Fruit fly (Drosophila melanogaster) whole organism, embryonic: ENCODE measurements around the gene CG33269.

Source experiments
- Abd-B ChIP-seq: fragments of 200-800 bp; sonication (Bioruptor generic); optimal IDR thresholded peaks from 2 replicates; lab custom pipeline; 2018; ENCODE audit warnings: missing biosample characterization, mild to moderate bottlenecking, missing genetic modification characterization, moderate library complexity
- Aef1 ChIP-seq: fragments of 200-800 bp; sonication (Bioruptor generic); IDR thresholded peaks from 3 replicates; pipeline ENCODE4 v1.3.6; 2022; ENCODE audit warnings: missing biosample characterization, missing genetic modification characterization
- BtbVII ChIP-seq: fragments of 200-800 bp; sonication (Bioruptor generic); optimal IDR thresholded peaks from 3 replicates; lab custom pipeline; 2017; ENCODE audit warnings: missing biosample characterization, mild to moderate bottlenecking, missing genetic modification characterization
- CG1024 ChIP-seq: fragments of 200-800 bp; sonication (Bioruptor generic); IDR thresholded peaks from 2 replicates; pipeline ENCODE4 v1.3.6; 2022; ENCODE audit warnings: missing biosample characterization, missing genetic modification characterization
- CG10267 ChIP-seq: fragments of 200-800 bp; sonication (Bioruptor generic); optimal IDR thresholded peaks from 2 replicates; lab custom pipeline; 2018; ENCODE audit warnings: missing biosample characterization, mild to moderate bottlenecking, missing genetic modification characterization, moderate library complexity
- CG11456 ChIP-seq: fragments of 200-800 bp; sonication (Bioruptor generic); IDR thresholded peaks from 3 replicates; pipeline ENCODE4 v1.3.6; 2022; ENCODE audit warnings: missing biosample characterization, missing genetic modification characterization
- CG12071 ChIP-seq: fragments of 200-800 bp; sonication (Bioruptor generic); optimal IDR thresholded peaks from 3 replicates; lab custom pipeline; 2018; ENCODE audit warnings: missing biosample characterization, mild to moderate bottlenecking, missing genetic modification characterization
- CG14014 ChIP-seq: fragments of 200-800 bp; sonication (Bioruptor generic); IDR thresholded peaks from 2 replicates; pipeline ENCODE4 v1.3.6; 2022; ENCODE audit warnings: missing biosample characterization, missing genetic modification characterization
- CG14441 ChIP-seq: fragments of 200-800 bp; sonication (Bioruptor generic); IDR thresholded peaks from 2 replicates; pipeline ENCODE4 v1.3.6; 2022; ENCODE audit warnings: missing biosample characterization, missing genetic modification characterization
- CG1529 ChIP-seq: fragments of 200-800 bp; sonication (Bioruptor generic); optimal IDR thresholded peaks from 3 replicates; lab custom pipeline; 2018; ENCODE audit warnings: missing biosample characterization, missing genetic modification characterization
- CG15601 ChIP-seq: fragments of 200-800 bp; sonication (Bioruptor generic); optimal IDR thresholded peaks from 3 replicates; lab custom pipeline; 2019; ENCODE audit warnings: missing biosample characterization, mild to moderate bottlenecking, missing genetic modification characterization, moderate library complexity
- CG17385 ChIP-seq: fragments of 200-800 bp; sonication (Bioruptor generic); optimal IDR thresholded peaks from 3 replicates; lab custom pipeline; 2018; ENCODE audit warnings: missing biosample characterization, mild to moderate bottlenecking, missing genetic modification characterization
- CG2889 ChIP-seq: fragments of 200-800 bp; sonication (Bioruptor generic); IDR thresholded peaks from 3 replicates; pipeline ENCODE4 v1.3.6; 2022; ENCODE audit warnings: missing biosample characterization, missing genetic modification characterization
- CG3407 ChIP-seq: fragments of 200-800 bp; sonication (Bioruptor generic); optimal IDR thresholded peaks from 2 replicates; lab custom pipeline; 2018; ENCODE audit warnings: missing biosample characterization, mild to moderate bottlenecking, missing genetic modification characterization
- CG5245 ChIP-seq: fragments of 200-800 bp; sonication (Bioruptor generic); optimal IDR thresholded peaks from 3 replicates; lab custom pipeline; 2016; ENCODE audit warnings: missing biosample characterization, missing genetic modification characterization
- CG5953 ChIP-seq: fragments of 200-800 bp; sonication (Bioruptor generic); IDR thresholded peaks from 2 replicates; pipeline ENCODE4 v1.3.6; 2022; ENCODE audit warnings: missing biosample characterization, missing genetic modification characterization
- CG6683 ChIP-seq: fragments of 200-800 bp; sonication (Bioruptor generic); optimal IDR thresholded peaks from 2 replicates; lab custom pipeline; 2017; ENCODE audit warnings: missing biosample characterization, mild to moderate bottlenecking, missing genetic modification characterization, missing genetic modification reagents
- CG8944 ChIP-seq: fragments of 200-800 bp; sonication (Bioruptor generic); optimal IDR thresholded peaks from 3 replicates; lab custom pipeline; 2016; ENCODE audit warnings: missing biosample characterization, missing genetic modification characterization
- CHES-1-like ChIP-seq: fragments of 200-800 bp; sonication (Bioruptor generic); optimal IDR thresholded peaks from 2 replicates; lab custom pipeline; 2016; ENCODE audit warnings: missing biosample characterization, missing genetic modification characterization
- Dek ChIP-seq: fragments of 200-800 bp; sonication (Bioruptor generic); optimal IDR thresholded peaks from 3 replicates; lab custom pipeline; 2019; ENCODE audit warnings: missing biosample characterization, mild to moderate bottlenecking, missing genetic modification characterization, moderate library complexity
- Elba2 ChIP-seq: fragments of 200-800 bp; sonication (Bioruptor generic); optimal IDR thresholded peaks from 3 replicates; lab custom pipeline; 2016; ENCODE audit warnings: missing biosample characterization, missing genetic modification characterization
- Ets97D ChIP-seq: fragments of 200-800 bp; sonication (Bioruptor generic); optimal IDR thresholded peaks from 3 replicates; lab custom pipeline; 2016; ENCODE audit warnings: missing biosample characterization, missing genetic modification characterization
- Fer1 ChIP-seq: fragments of 200-800 bp; sonication (Bioruptor generic); optimal IDR thresholded peaks from 2 replicates; lab custom pipeline; 2017; ENCODE audit warnings: missing biosample characterization, mild to moderate bottlenecking, missing genetic modification characterization
- HLHmδ ChIP-seq: fragments of 200-800 bp; sonication (Bioruptor generic); optimal IDR thresholded peaks from 2 replicates; lab custom pipeline; 2018; ENCODE audit warnings: missing biosample characterization, mild to moderate bottlenecking, missing genetic modification characterization, moderate library complexity
- Hr51 ChIP-seq, 2 experiments: fragments of 200-800 bp; sonication (Bioruptor generic); optimal IDR thresholded peaks; 2 replicates in 1 of 2; 3 replicates in 1 of 2; lab custom pipeline; 2016 to 2018; ENCODE audit warnings: missing biosample characterization in 2 of 2, missing genetic modification characterization in 2 of 2, mild to moderate bottlenecking in 1 of 2, moderate library complexity in 1 of 2
- NC2β ChIP-seq: fragments of 200-800 bp; sonication (Bioruptor generic); optimal IDR thresholded peaks from 2 replicates; lab custom pipeline; 2016; ENCODE audit warnings: missing biosample characterization, missing genetic modification characterization
- Optix ChIP-seq: fragments of 200-800 bp; sonication (Bioruptor generic); IDR thresholded peaks from 3 replicates; pipeline ENCODE4 v1.3.6; 2022; ENCODE audit warnings: missing biosample characterization, missing genetic modification characterization
- Ptx1 ChIP-seq: fragments of 200-800 bp; sonication (Bioruptor generic); IDR thresholded peaks from 2 replicates; pipeline ENCODE4 v1.3.6; 2022; ENCODE audit warnings: missing biosample characterization, missing genetic modification characterization
- Sin3A ChIP-seq: fragments of >200 bp; optimal IDR thresholded peaks from 2 replicates; lab custom pipeline; 2018
- Sox100B ChIP-seq: fragments of 200-800 bp; sonication (Bioruptor generic); optimal IDR thresholded peaks from 3 replicates; lab custom pipeline; 2018; ENCODE audit warnings: missing biosample characterization, mild to moderate bottlenecking, missing genetic modification characterization
- ap ChIP-seq: fragments of 200-800 bp; sonication (Bioruptor generic); IDR thresholded peaks from 2 replicates; pipeline ENCODE4 v1.3.6; 2022; ENCODE audit warnings: missing biosample characterization, missing genetic modification characterization
- ara ChIP-seq: fragments of 200-800 bp; sonication (Bioruptor generic); IDR thresholded peaks from 2 replicates; pipeline ENCODE4 v1.3.6; 2022; ENCODE audit warnings: missing biosample characterization, missing genetic modification characterization
- bab2 ChIP-seq: fragments of 200-800 bp; sonication (Bioruptor generic); optimal IDR thresholded peaks from 2 replicates; lab custom pipeline; 2016; ENCODE audit warnings: missing biosample characterization, missing genetic modification characterization
- bbx ChIP-seq: fragments of 200-800 bp; sonication (Bioruptor generic); IDR thresholded peaks from 2 replicates; pipeline ENCODE4 v1.3.6; 2022; ENCODE audit warnings: missing biosample characterization, missing genetic modification characterization; ENCODE audit not compliant: partially characterized antibody
- cato ChIP-seq: fragments of 200-800 bp; sonication (Bioruptor generic); optimal IDR thresholded peaks from 2 replicates; lab custom pipeline; 2016; ENCODE audit warnings: missing biosample characterization, missing genetic modification characterization, borderline replicate concordance
- cg ChIP-seq: fragments of 200-800 bp; sonication (Bioruptor generic); optimal IDR thresholded peaks from 3 replicates; lab custom pipeline; 2019; ENCODE audit warnings: missing biosample characterization, mild to moderate bottlenecking, missing genetic modification characterization, moderate library complexity
- ci ChIP-seq: fragments of 200-800 bp; sonication (Bioruptor generic); IDR thresholded peaks from 3 replicates; pipeline ENCODE4 v1.3.6; 2022; ENCODE audit warnings: missing biosample characterization, missing genetic modification characterization
- en ChIP-seq: fragments of 200-800 bp; sonication (Bioruptor generic); optimal IDR thresholded peaks from 2 replicates; lab custom pipeline; 2016; ENCODE audit warnings: missing biosample characterization, missing genetic modification characterization
- fd64A ChIP-seq: fragments of 200-800 bp; sonication (Bioruptor generic); optimal IDR thresholded peaks from 3 replicates; lab custom pipeline; 2018; ENCODE audit warnings: missing biosample characterization, mild to moderate bottlenecking, missing genetic modification characterization
- her ChIP-seq: fragments of 200-800 bp; sonication (Bioruptor generic); optimal IDR thresholded peaks from 2 replicates; lab custom pipeline; 2016; ENCODE audit warnings: missing biosample characterization, missing genetic modification characterization
- nau ChIP-seq: fragments of 200-800 bp; sonication (Bioruptor generic); optimal IDR thresholded peaks from 3 replicates; lab custom pipeline; 2017; ENCODE audit warnings: missing biosample characterization, mild to moderate bottlenecking, missing genetic modification characterization, missing genetic modification reagents
- nom ChIP-seq: fragments of 200-800 bp; sonication (Bioruptor generic); optimal IDR thresholded peaks from 2 replicates; lab custom pipeline; 2017; ENCODE audit warnings: missing biosample characterization, missing genetic modification characterization, mild to moderate bottlenecking, moderate library complexity, missing genetic modification reagents
- pzg ChIP-seq: fragments of 200-800 bp; sonication (Bioruptor generic); optimal IDR thresholded peaks from 3 replicates; lab custom pipeline; 2018; ENCODE audit warnings: missing biosample characterization, mild to moderate bottlenecking, missing genetic modification characterization, moderate library complexity
- row ChIP-seq: fragments of 200-800 bp; sonication (Bioruptor generic); IDR thresholded peaks from 3 replicates; pipeline ENCODE4 v1.3.6; 2022; ENCODE audit warnings: missing biosample characterization, missing genetic modification characterization
- sens-2 ChIP-seq: fragments of 200-800 bp; sonication (Bioruptor generic); IDR thresholded peaks from 2 replicates; pipeline ENCODE4 v1.3.6; 2022; ENCODE audit warnings: missing biosample characterization, missing genetic modification characterization
- shn ChIP-seq: fragments of 200-800 bp; sonication (Bioruptor generic); optimal IDR thresholded peaks from 3 replicates; lab custom pipeline; 2016; ENCODE audit warnings: missing biosample characterization, missing genetic modification characterization
- toy ChIP-seq: fragments of 200-800 bp; sonication (Bioruptor generic); IDR thresholded peaks from 2 replicates; pipeline ENCODE4 v1.3.6; 2022; ENCODE audit warnings: missing biosample characterization, missing genetic modification characterization
- twi ChIP-seq: fragments of 200-800 bp; optimal IDR thresholded peaks from 2 replicates; lab custom pipeline; 2019; ENCODE audit warnings: missing biosample characterization, mild to moderate bottlenecking, missing genetic modification characterization, moderate library complexity
- vvl ChIP-seq: fragments of 200-800 bp; sonication (Bioruptor generic); IDR thresholded peaks from 2 replicates; pipeline ENCODE4 v1.3.6; 2022; ENCODE audit warnings: missing biosample characterization, missing genetic modification characterization
- zfh1 ChIP-seq: fragments of 200-800 bp; sonication (Bioruptor generic); IDR thresholded peaks from 3 replicates; pipeline ENCODE4 v1.3.6; 2022; ENCODE audit warnings: missing biosample characterization, missing genetic modification characterization
- zfh2 ChIP-seq: fragments of 200-800 bp; sonication (Bioruptor generic); optimal IDR thresholded peaks from 2 replicates; lab custom pipeline; 2016; ENCODE audit warnings: missing biosample characterization, missing genetic modification characterization

CG33269 gene

DNA sequence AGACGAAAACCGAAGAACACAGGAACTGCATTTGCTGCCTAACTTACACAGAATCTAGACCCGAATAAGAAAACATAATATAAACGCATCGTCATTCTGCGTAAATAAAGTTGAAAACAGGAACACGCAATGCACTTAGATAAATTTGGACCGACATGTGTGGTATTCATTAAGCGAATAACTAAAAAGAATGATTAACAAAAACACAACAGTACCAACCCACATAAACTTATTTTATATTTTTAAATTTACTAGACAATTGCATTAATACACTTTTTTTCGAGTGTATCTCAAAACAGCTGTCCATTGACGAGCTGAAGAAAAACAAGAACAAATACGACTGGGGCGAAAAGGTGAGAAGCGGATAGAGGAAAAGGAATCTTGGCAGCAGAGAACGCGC, 27.7 kb downstream of the CG33269 start (continued):
- no peak for TF ChIP-seq toy (GFP tag; lab: Robert Waterston, UW)
- TF ChIP-seq Sin3A (lab: Kevin White, UChicago): no peak
- TF ChIP-seq Hr51 (GFP tag; optimal IDR thresholded peaks at IDR 0.05; lab: Kevin White, UChicago): peak; percentile 62 to 67
- TF ChIP-seq CG5245 (GFP tag; lab: Kevin White, UChicago): peak; percentile 85
- TF ChIP-seq CG14441 (GFP tag; lab: Robert Waterston, UW): peak; percentile 68
- peak; percentile 75 for TF ChIP-seq CG8944
- TF ChIP-seq ci: peak; percentile 89
- TF ChIP-seq her (GFP tag; lab: Kevin White, UChicago): peak; percentile 46
- TF ChIP-seq CHES-1-like (GFP tag; lab: Kevin White, UChicago): peak; percentile 59
- TF ChIP-seq Ptx1 (GFP tag; lab: Robert Waterston, UW): peak; percentile 74
- peak; percentile 54 for TF ChIP-seq shn (GFP tag; lab: Kevin White, UChicago)
- peak; percentile 60 for TF ChIP-seq nau (GFP tag; lab: Kevin White, UChicago)
- peak; percentile 74 for TF ChIP-seq fd64A (GFP tag; lab: Kevin White, UChicago)
- TF ChIP-seq CG15601 (tag; lab: Kevin White, UChicago): peak; percentile 91
- peak; percentile 96 for TF ChIP-seq vvl (GFP tag; lab: Robert Waterston, UW)
- TF ChIP-seq CG2889: 0 out of 3 replicates have a peak, but pooled peaks have one; percentile 21
- TF ChIP-seq zfh2: no peak
- peak; percentile 94 for TF ChIP-seq zfh1 (GFP tag; lab: Robert Waterston, UW)
- TF ChIP-seq CG12071 (GFP tag; lab: Kevin White, UChicago): peak; percentile 29
- TF ChIP-seq cato (GFP tag; lab: Kevin White, UChicago): peak; percentile 63
- TF ChIP-seq CG11456 (GFP tag; lab: Robert Waterston, UW): peak; percentile 63; the same call in 1 of the 3 replicates
- peak; percentile 32 for TF ChIP-seq CG6683
- TF ChIP-seq NC2β (GFP tag; lab: Kevin White, UChicago): peak; percentile 88
- peak; percentile 84 for TF ChIP-seq Abd-B
- TF ChIP-seq Elba2: peak; percentile 59
- TF ChIP-seq CG14014: peak; percentile 62
- TF ChIP-seq CG1529 (GFP tag; lab: Kevin White, UChicago): peak; percentile 85
- peak; percentile 76 for TF ChIP-seq CG17385 (GFP tag; lab: Kevin White, UChicago)
- TF ChIP-seq Dek: peak; percentile 36
- no peak for TF ChIP-seq cg (GFP tag; lab: Kevin White, UChicago)
- peak; percentile 69 for TF ChIP-seq bab2 (GFP tag; lab: Kevin White, UChicago)
- no peak for TF ChIP-seq bbx (GFP tag; lab: Robert Waterston, UW)
- TF ChIP-seq ara (GFP tag; lab: Robert Waterston, UW): peak; percentile 96
- TF ChIP-seq CG5953 (GFP tag; lab: Robert Waterston, UW): no peak
- peak; percentile 49 for TF ChIP-seq BtbVII
- TF ChIP-seq Fer1 (GFP tag; lab: Kevin White, UChicago): peak; percentile 8
- TF ChIP-seq Optix (GFP tag; lab: Robert Waterston, UW): peak; percentile 53; the same call in 2 of the 3 replicates
- TF ChIP-seq CG1024 (GFP tag; lab: Robert Waterston, UW): peak; percentile 74
- TF ChIP-seq twi (tag; lab: Kevin White, UChicago): peak; percentile 80
- TF ChIP-seq CG10267 (tag; lab: Kevin White, UChicago): peak; percentile 90
- TF ChIP-seq en (GFP tag; lab: Kevin White, UChicago): peak; percentile 2
- TF ChIP-seq nom (GFP tag; lab: Kevin White, UChicago): peak; percentile 26
- no peak for TF ChIP-seq pzg
- TF ChIP-seq row (GFP tag; lab: Robert Waterston, UW): peak; percentile 79
- TF ChIP-seq Sox100B: peak; percentile 83
- TF ChIP-seq Ets97D (GFP tag; lab: Kevin White, UChicago): peak; percentile 33
- TF ChIP-seq CG3407 (GFP tag; lab: Kevin White, UChicago): peak; percentile 85
- peak; percentile 87 for TF ChIP-seq sens-2
- TF ChIP-seq Aef1 (GFP tag; lab: Robert Waterston, UW): peak; percentile 36; the same call in 1 of the 3 replicates
- no peak for TF ChIP-seq HLHmδ (GFP tag; lab: Kevin White, UChicago)
- TF ChIP-seq ap (GFP tag; lab: Robert Waterston, UW): peak; percentile 68; the same call in 1 of the 2 replicates
